Fruit fly (Drosophila melanogaster): ENCODE data around the gene CheB38b.

DNA sequence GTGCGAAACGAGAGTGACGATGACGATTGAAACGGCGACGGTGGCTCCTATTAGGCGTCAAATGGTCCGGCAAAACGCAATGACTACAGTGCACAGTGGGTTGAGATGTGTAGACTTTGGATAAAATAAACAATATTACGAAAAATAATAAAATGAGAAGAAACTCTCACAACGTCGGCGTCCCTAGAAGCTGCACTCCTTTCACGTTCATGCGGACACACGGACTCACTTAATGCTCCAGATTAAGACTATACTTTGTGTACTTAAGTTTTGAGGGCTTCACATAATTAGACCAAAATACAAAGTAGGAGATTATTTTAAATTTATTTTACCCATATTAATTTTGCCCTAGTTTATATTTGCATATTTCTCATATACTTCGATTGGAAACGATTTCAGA is 22.9 kb upstream of the CheB38b start:
- TF ChIP-seq D1 (tag; optimal IDR thresholded peaks at IDR 0.05) (no peak), CG13204 (GFP tag; optimal IDR thresholded peaks at IDR 0.05) (no peak), CG34367 (tag; optimal IDR thresholded peaks at IDR 0.05) (no peak), CG17806 (tag; optimal IDR thresholded peaks at IDR 0.05) (no peak)

All from whole organism, pupa.